Fruit fly (Drosophila melanogaster) whole organism, prepupa: ENCODE data around the gene Drak.

ENCODE experiments used
- CG1621 ChIP-seq: fragments of 200-800 bp; sonication (Bioruptor generic); optimal IDR thresholded peaks from 3 replicates; lab custom pipeline; 2018; ENCODE audit warnings: missing biosample characterization, mild to moderate bottlenecking, missing genetic modification characterization
- CG16779 ChIP-seq: fragments of 200-800 bp; sonication (Bioruptor generic); optimal IDR thresholded peaks from 3 replicates; lab custom pipeline; 2017; ENCODE audit warnings: missing biosample characterization, mild to moderate bottlenecking, missing genetic modification characterization
- CG31627 ChIP-seq: fragments of 200-800 bp; sonication (Bioruptor generic); optimal IDR thresholded peaks from 3 replicates; lab custom pipeline; 2016; ENCODE audit warnings: missing biosample characterization, missing genetic modification characterization
- Eip75B ChIP-seq: fragments of 200-800 bp; sonication (Bioruptor generic); optimal IDR thresholded peaks from 3 replicates; lab custom pipeline; 2016; ENCODE audit warnings: missing biosample characterization, missing genetic modification characterization
- OdsH ChIP-seq: fragments of 200-800 bp; sonication (Bioruptor generic); optimal IDR thresholded peaks from 3 replicates; lab custom pipeline; 2016; ENCODE audit warnings: missing biosample characterization, missing genetic modification characterization
- Sox15 ChIP-seq: fragments of 200-800 bp; sonication (Bioruptor generic); optimal IDR thresholded peaks from 3 replicates; lab custom pipeline; 2016; ENCODE audit warnings: missing biosample characterization, missing genetic modification characterization
- dsx ChIP-seq: fragments of 200-800 bp; optimal IDR thresholded peaks from 3 replicates; lab custom pipeline; 2019; ENCODE audit warnings: missing biosample characterization, mild to moderate bottlenecking, missing genetic modification characterization, moderate library complexity; ENCODE audit not compliant: poor library complexity, severe bottlenecking
- fd59A ChIP-seq: fragments of 200-800 bp; sonication (Bioruptor generic); optimal IDR thresholded peaks from 2 replicates; lab custom pipeline; 2017; ENCODE audit warnings: missing biosample characterization, mild to moderate bottlenecking, missing genetic modification characterization, missing genetic modification reagents

DNA sequence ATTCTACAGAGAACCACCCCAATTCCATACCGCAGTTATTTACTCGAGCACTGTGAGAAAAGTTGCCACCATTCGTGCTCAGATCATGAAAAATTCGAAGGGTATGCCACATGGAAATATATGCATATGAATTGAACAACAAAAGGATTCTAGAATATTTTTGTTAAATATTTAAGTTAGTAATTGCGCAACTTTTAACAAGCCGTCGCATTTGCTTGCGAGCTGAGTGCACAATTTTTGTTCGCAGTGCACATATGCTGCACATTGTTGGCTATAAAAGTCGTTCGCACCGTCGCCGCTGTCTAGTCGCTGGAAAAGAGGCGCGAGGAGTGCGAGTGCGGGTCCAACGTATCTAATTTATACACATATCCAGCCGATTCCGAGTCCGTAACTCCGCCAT is 16.2 kb upstream of the Drak start, which contains the start of gene Cyp4g15:
- TF ChIP-seq dsx (no peak), CG1621 (tag; lab: Kevin White, UChicago) (no peak), CG31627 (no peak), CG16779 (no peak), OdsH (GFP tag; lab: Kevin White, UChicago) (no peak), Eip75B (GFP tag; lab: Kevin White, UChicago) (no peak), Sox15 (GFP tag; lab: Kevin White, UChicago) (no peak), fd59A (GFP tag; lab: Kevin White, UChicago) (no peak)
